Fruit fly (Drosophila melanogaster) whole organism, wandering third instar larva: ENCODE data around the gene Vha100-2.

ENCODE experiments used
- CG9705 ChIP-seq: fragments of 200-800 bp; sonication (Bioruptor generic); optimal IDR thresholded peaks from 2 replicates; lab custom pipeline; 2018; ENCODE audit warnings: missing biosample characterization, mild to moderate bottlenecking, missing genetic modification characterization
- HLH106 ChIP-seq: fragments of 200-800 bp; optimal IDR thresholded peaks from 3 replicates; lab custom pipeline; 2019; ENCODE audit warnings: missing biosample characterization, mild to moderate bottlenecking, missing genetic modification characterization, moderate library complexity
- Hnf4 ChIP-seq: fragments of 200-800 bp; sonication (Bioruptor generic); optimal IDR thresholded peaks from 2 replicates; lab custom pipeline; 2016; ENCODE audit warnings: missing biosample characterization, mild to moderate bottlenecking, missing genetic modification characterization
- Rel ChIP-seq, 2 experiments: fragments of 200-800 bp; sonication (Bioruptor generic) in 1 of 2; optimal IDR thresholded peaks; 2 replicates in 1 of 2; 3 replicates in 1 of 2; lab custom pipeline; 2016 to 2019; ENCODE audit warnings: mild to moderate bottlenecking in 2 of 2, missing biosample characterization in 2 of 2, missing genetic modification characterization in 2 of 2, moderate library complexity in 1 of 2
- br ChIP-seq: fragments of 200-800 bp; sonication (Bioruptor generic); optimal IDR thresholded peaks from 2 replicates; lab custom pipeline; 2016; ENCODE audit warnings: missing biosample characterization, missing genetic modification characterization
- foxo ChIP-seq, 2 experiments: fragments of 200-800 bp; sonication (Bioruptor generic); optimal IDR thresholded peaks; 2 replicates in 1 of 2; 3 replicates in 1 of 2; lab custom pipeline; 2016 to 2017; ENCODE audit warnings: missing biosample characterization in 2 of 2, missing genetic modification characterization in 2 of 2
- h ChIP-seq: fragments of 200-800 bp; sonication (Bioruptor generic); optimal IDR thresholded peaks from 3 replicates; lab custom pipeline; 2016; ENCODE audit warnings: missing biosample characterization, mild to moderate bottlenecking, missing genetic modification characterization
- jim ChIP-seq: fragments of 175-275, 200-325 bp; sonication (Bioruptor generic); optimal IDR thresholded peaks from 2 replicates; lab custom pipeline; 2016; ENCODE audit warnings: missing biosample characterization, mild to moderate bottlenecking, missing genetic modification characterization
- pan ChIP-seq: fragments of >200 bp; optimal IDR thresholded peaks from 2 replicates; lab custom pipeline; 2017
- psq ChIP-seq: fragments of 200-800 bp; sonication (Bioruptor generic); optimal IDR thresholded peaks from 3 replicates; lab custom pipeline; 2017; ENCODE audit warnings: missing biosample characterization, mild to moderate bottlenecking, missing genetic modification characterization, moderate library complexity

DNA sequence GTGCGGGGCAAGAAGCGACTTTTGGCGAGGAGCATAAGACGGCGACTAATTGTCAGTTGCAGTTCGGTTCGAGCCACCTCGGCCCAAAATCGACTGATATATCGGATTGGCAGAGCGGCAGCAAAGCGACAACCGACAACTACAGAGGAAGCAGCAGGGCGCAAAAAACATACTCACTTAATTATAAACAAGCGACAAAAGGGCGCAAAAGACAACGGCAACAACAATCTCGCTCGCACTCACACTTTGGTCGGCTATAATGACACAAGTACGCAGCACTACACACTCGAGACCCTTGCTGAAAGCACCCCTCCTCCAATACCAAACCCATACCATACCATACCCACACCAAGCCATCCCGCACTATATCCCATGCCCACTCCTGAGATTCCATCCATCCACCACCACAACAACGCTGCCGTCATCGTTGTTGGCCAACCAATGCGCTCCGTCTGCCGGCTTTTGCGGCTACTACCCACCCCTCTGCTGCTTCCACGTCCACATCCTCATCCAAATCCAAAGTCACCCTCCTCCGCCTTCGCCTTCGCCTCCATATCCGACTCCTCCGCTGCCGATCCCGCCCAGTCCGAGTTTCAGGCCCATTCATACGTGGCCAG is 26.2 kb downstream of the Vha100-2 start, which contains the start of gene gl:
- TF ChIP-seq Hnf4 (GFP tag; lab: Kevin White, UChicago) (no peak), psq (no peak), HLH106 (tag; lab: Kevin White, UChicago) (no peak), h (GFP tag; lab: Kevin White, UChicago) (no peak), pan (lab: Kevin White, UChicago) (no peak), CG9705 (GFP tag; lab: Kevin White, UChicago) (no peak), foxo (GFP tag; optimal IDR thresholded peaks at IDR 0.05; lab: Kevin White, UChicago) (no peak), Rel (GFP tag; optimal IDR thresholded peaks at IDR 0.05; lab: Kevin White, UChicago) (no peak), Rel (tag; optimal IDR thresholded peaks at IDR 0.05; lab: Kevin White, UChicago) (no peak), br (GFP tag; lab: Kevin White, UChicago) (no peak), jim (GFP tag; lab: Kevin White, UChicago) (no peak)
